ENCODE assay signal across 5 fruit fly cellular contexts in genomic region chr3R:8744198-8744597, dm6.
TF ChIP-seq lines count a peak whose summit lies in the region.

No protein-coding gene starts in this region.

- no peak for TF ChIP-seq CTCF in whole organism, embryonic (GFP tag; optimal IDR thresholded peaks at IDR 0.05; lab: Kevin White, UChicago)

TF ChIP-seq in whole organism, adult, 20 proteins besides CTCF, POLR2A, EP300 and RAD21 (continues in another document):
- no peak for TF ChIP-seq CG11617 (GFP tag; optimal IDR thresholded peaks at IDR 0.05; lab: Kevin White, UChicago)
- TF ChIP-seq Hr96 (GFP tag; optimal IDR thresholded peaks at IDR 0.05; lab: Kevin White, UChicago) = peak; percentile 20
- TF ChIP-seq cic (GFP tag; optimal IDR thresholded peaks at IDR 0.05; lab: Kevin White, UChicago) = no peak
- no peak for TF ChIP-seq tj (GFP tag; optimal IDR thresholded peaks at IDR 0.05; lab: Kevin White, UChicago)
- no peak for TF ChIP-seq toe (GFP tag; optimal IDR thresholded peaks at IDR 0.05; lab: Kevin White, UChicago)
- no peak for TF ChIP-seq CG1620 (GFP tag; optimal IDR thresholded peaks at IDR 0.05; lab: Kevin White, UChicago)
- peak; percentile 3 for TF ChIP-seq Mnt (GFP tag; optimal IDR thresholded peaks at IDR 0.05; lab: Kevin White, UChicago)
- TF ChIP-seq Clk (GFP tag; optimal IDR thresholded peaks at IDR 0.05; lab: Kevin White, UChicago) = no peak
- no peak for TF ChIP-seq cnc (optimal IDR thresholded peaks at IDR 0.05; lab: Kevin White, UChicago)
- no peak for TF ChIP-seq pad (GFP tag; optimal IDR thresholded peaks at IDR 0.05; lab: Kevin White, UChicago)
- TF ChIP-seq ovo (GFP tag; optimal IDR thresholded peaks at IDR 0.05; lab: Kevin White, UChicago) = no peak
- TF ChIP-seq CG7045 (GFP tag; optimal IDR thresholded peaks at IDR 0.05; lab: Kevin White, UChicago) = no peak
- TF ChIP-seq CG12768 (GFP tag; optimal IDR thresholded peaks at IDR 0.05; lab: Kevin White, UChicago) = peak; percentile 22
- TF ChIP-seq CG14711 (tag; optimal IDR thresholded peaks at IDR 0.05; lab: Kevin White, UChicago) = no peak
- TF ChIP-seq bab1 (GFP tag; optimal IDR thresholded peaks at IDR 0.05; lab: Kevin White, UChicago) = peak; percentile 66
- no peak for TF ChIP-seq CG33017 (tag; optimal IDR thresholded peaks at IDR 0.05; lab: Kevin White, UChicago)
- no peak for TF ChIP-seq Crg-1 (GFP tag; optimal IDR thresholded peaks at IDR 0.05; lab: Kevin White, UChicago)
- no peak for TF ChIP-seq kay (GFP tag; lab: Kevin White, UChicago; ENCODE audit: borderline replicate concordance)
- peak; percentile 22 for TF ChIP-seq CG7101 (tag; optimal IDR thresholded peaks at IDR 0.05; lab: Kevin White, UChicago)

TF ChIP-seq in whole organism, embryonic, 481 proteins besides CTCF, POLR2A, EP300 and RAD21 (continues in another document):
- TF ChIP-seq dpn (GFP tag; optimal IDR thresholded peaks at IDR 0.05; lab: Kevin White, UChicago) (peak in 1 of 2 experiments; percentile 50), CG9817 (tag; optimal IDR thresholded peaks at IDR 0.05; lab: Kevin White, UChicago) (peak; percentile 29), CG13424 (tag; optimal IDR thresholded peaks at IDR 0.05; lab: Kevin White, UChicago) (peak; percentile 52), Hr51 (GFP tag; optimal IDR thresholded peaks at IDR 0.05; lab: Kevin White, UChicago) (peak; percentile 10 to 65), CG30431 (GFP tag; optimal IDR thresholded peaks at IDR 0.05; lab: Kevin White, UChicago) (peak; percentile 22), CoRest (tag; optimal IDR thresholded peaks at IDR 0.05; lab: Kevin White, UChicago) (peak; percentile 52), CG18599 (GFP tag; optimal IDR thresholded peaks at IDR 0.05; lab: Kevin White, UChicago) (peak; percentile 49), Awh (GFP tag; IDR thresholded peaks at IDR 0.05; lab: Robert Waterston, UW) (0 out of 2 replicates have a peak, but pooled peaks have one; percentile 62), odd (GFP tag; optimal IDR thresholded peaks at IDR 0.05; lab: Kevin White, UChicago) (peak; percentile 14), gcm2 (GFP tag; optimal IDR thresholded peaks at IDR 0.05; lab: Kevin White, UChicago) (peak; percentile 24), H15 (GFP tag; IDR thresholded peaks at IDR 0.05; lab: Robert Waterston, UW) (0 out of 3 replicates have a peak, but pooled peaks have one; percentile 21), row (GFP tag; IDR thresholded peaks at IDR 0.05; lab: Robert Waterston, UW) (peak; percentile 85), CG10366 (GFP tag; IDR thresholded peaks at IDR 0.05; lab: Robert Waterston, UW) (peak; percentile 45), CG12769 (tag; optimal IDR thresholded peaks at IDR 0.05; lab: Kevin White, UChicago) (peak; percentile 32), Meics (GFP tag; optimal IDR thresholded peaks at IDR 0.05; lab: Kevin White, UChicago) (peak; percentile 35), CG2678 (tag; optimal IDR thresholded peaks at IDR 0.05; lab: Kevin White, UChicago) (peak; percentile 57), HHEX (GFP tag; optimal IDR thresholded peaks at IDR 0.05; lab: Kevin White, UChicago) (peak; percentile 10), sug (tag; optimal IDR thresholded peaks at IDR 0.05; lab: Kevin White, UChicago) (peak; percentile 50)

TF ChIP-seq in whole organism, prepupa, 60 proteins besides CTCF, POLR2A, EP300 and RAD21 (continues in another document):
- TF ChIP-seq CG3919 (GFP tag; optimal IDR thresholded peaks at IDR 0.05; lab: Kevin White, UChicago) (peak; percentile 54), Hr4 (GFP tag; optimal IDR thresholded peaks at IDR 0.05; lab: Kevin White, UChicago) (peak; percentile 50), lz (GFP tag; optimal IDR thresholded peaks at IDR 0.05; lab: Kevin White, UChicago) (peak; percentile 51), salr (GFP tag; optimal IDR thresholded peaks at IDR 0.05; lab: Kevin White, UChicago) (no peak), fd85E (GFP tag; optimal IDR thresholded peaks at IDR 0.05; lab: Kevin White, UChicago) (no peak), CG11294 (GFP tag; IDR thresholded peaks at IDR 0.05; lab: Robert Waterston, UW) (peak; percentile 38; the same call in 1 of the 2 replicates), CG1621 (tag; optimal IDR thresholded peaks at IDR 0.05; lab: Kevin White, UChicago) (no peak), Ets21C (GFP tag; optimal IDR thresholded peaks at IDR 0.05; lab: Kevin White, UChicago) (peak; percentile 35), topi (GFP tag; optimal IDR thresholded peaks at IDR 0.05; lab: Kevin White, UChicago) (peak; percentile 40), CG4318 (GFP tag; optimal IDR thresholded peaks at IDR 0.05; lab: Kevin White, UChicago) (no peak), eg (GFP tag; IDR thresholded peaks at IDR 0.05; lab: Robert Waterston, UW) (peak; percentile 72; the same call in 2 of the 3 replicates), CG9139 (GFP tag; optimal IDR thresholded peaks at IDR 0.05; lab: Kevin White, UChicago) (no peak), net (GFP tag; optimal IDR thresholded peaks at IDR 0.05; lab: Kevin White, UChicago) (peak; percentile 18), ss (GFP tag; optimal IDR thresholded peaks at IDR 0.05; lab: Kevin White, UChicago) (no peak), CG6163 (GFP tag; IDR thresholded peaks at IDR 0.05; lab: Robert Waterston, UW) (peak; percentile 70), fd59A (GFP tag; optimal IDR thresholded peaks at IDR 0.05; lab: Kevin White, UChicago) (no peak), CG6792 (GFP tag; optimal IDR thresholded peaks at IDR 0.05; lab: Kevin White, UChicago) (peak; percentile 59), Eip93F (GFP tag; optimal IDR thresholded peaks at IDR 0.05; lab: Kevin White, UChicago) (no peak), CG15336 (GFP tag; IDR thresholded peaks at IDR 0.05; lab: Robert Waterston, UW) (peak; percentile 63)

TF ChIP-seq in whole organism, pupa, 21 proteins besides CTCF, POLR2A, EP300 and RAD21:
- TF ChIP-seq CG17806 (tag; optimal IDR thresholded peaks at IDR 0.05; lab: Kevin White, UChicago) (peak; percentile 48), Ets98B (GFP tag; IDR thresholded peaks at IDR 0.05; lab: Robert Waterston, UW) (peak; percentile 35; the same call in 1 of the 2 replicates), CG8301 (tag; optimal IDR thresholded peaks at IDR 0.05; lab: Kevin White, UChicago) (peak; percentile 30), EcR (GFP tag; optimal IDR thresholded peaks at IDR 0.05; lab: Kevin White, UChicago) (no peak), CG13204 (GFP tag; optimal IDR thresholded peaks at IDR 0.05; lab: Kevin White, UChicago) (no peak), CG14655 (GFP tag; optimal IDR thresholded peaks at IDR 0.05; lab: Kevin White, UChicago) (peak; percentile 44), CG9948 (tag; optimal IDR thresholded peaks at IDR 0.05; lab: Kevin White, UChicago) (peak; percentile 34), Snoo (tag; optimal IDR thresholded peaks at IDR 0.05; lab: Kevin White, UChicago) (peak; percentile 46), Pif1B (GFP tag; optimal IDR thresholded peaks at IDR 0.05; lab: Kevin White, UChicago) (peak; percentile 61), Pif1A (GFP tag; optimal IDR thresholded peaks at IDR 0.05; lab: Kevin White, UChicago) (peak; percentile 75), rn (GFP tag; IDR thresholded peaks at IDR 0.05; lab: Robert Waterston, UW) (no peak), fd96Ca (GFP tag; IDR thresholded peaks at IDR 0.05; lab: Robert Waterston, UW) (peak; percentile 74), CG34367 (tag; optimal IDR thresholded peaks at IDR 0.05; lab: Kevin White, UChicago) (no peak), CG12605 (GFP tag; IDR thresholded peaks at IDR 0.05; lab: Robert Waterston, UW) (0 out of 2 replicates have a peak, but pooled peaks have one; percentile 19), gl (tag; optimal IDR thresholded peaks at IDR 0.05; lab: Kevin White, UChicago) (no peak), CG4496 (GFP tag; IDR thresholded peaks at IDR 0.05; lab: Robert Waterston, UW) (peak; percentile 24; the same call in 1 of the 3 replicates), CG15710 (tag; optimal IDR thresholded peaks at IDR 0.05; lab: Kevin White, UChicago) (peak; percentile 21), CG8159 (tag; optimal IDR thresholded peaks at IDR 0.05; lab: Kevin White, UChicago) (peak; percentile 10)

TF ChIP-seq in whole organism, wandering third instar larva, 38 proteins besides CTCF, POLR2A, EP300 and RAD21 (continues in another document):
- TF ChIP-seq OdsH (GFP tag; optimal IDR thresholded peaks at IDR 0.05; lab: Kevin White, UChicago) (peak; percentile 46), Hr83 (GFP tag; optimal IDR thresholded peaks at IDR 0.05; lab: Kevin White, UChicago; ENCODE audit: poor library complexity, severe bottlenecking) (no peak), Myc (optimal IDR thresholded peaks at IDR 0.05; lab: Kevin White, UChicago) (no peak), tai (GFP tag; optimal IDR thresholded peaks at IDR 0.05; lab: Kevin White, UChicago) (peak; percentile 54), dl (GFP tag; optimal IDR thresholded peaks at IDR 0.05; lab: Kevin White, UChicago; ENCODE audit: insufficient read depth in 1 of 2, partially characterized antibody in 2 of 2) (no peak), Rel (GFP tag; optimal IDR thresholded peaks at IDR 0.05; lab: Kevin White, UChicago) (no peak), Rel (tag; optimal IDR thresholded peaks at IDR 0.05; lab: Kevin White, UChicago) (no peak), Dif (GFP tag; optimal IDR thresholded peaks at IDR 0.05; lab: Kevin White, UChicago; ENCODE audit: partially characterized antibody) (no peak), CG32264 (GFP tag; optimal IDR thresholded peaks at IDR 0.05; lab: Kevin White, UChicago) (no peak), CrebA (GFP tag; optimal IDR thresholded peaks at IDR 0.05; lab: Kevin White, UChicago; ENCODE audit: borderline replicate concordance) (no peak), Vsx2 (GFP tag; optimal IDR thresholded peaks at IDR 0.05; lab: Kevin White, UChicago; ENCODE audit: partially characterized antibody) (no peak), psq (GFP tag; optimal IDR thresholded peaks at IDR 0.05; lab: Kevin White, UChicago) (peak; percentile 12), h (GFP tag; optimal IDR thresholded peaks at IDR 0.05; lab: Kevin White, UChicago) (peak; percentile 60), usp (GFP tag; optimal IDR thresholded peaks at IDR 0.05; lab: Kevin White, UChicago) (no peak), Abd-B (GFP tag; optimal IDR thresholded peaks at IDR 0.05; lab: Kevin White, UChicago) (no peak), Jra (GFP tag; optimal IDR thresholded peaks at IDR 0.05; lab: Kevin White, UChicago) (no peak), Hr78 (GFP tag; optimal IDR thresholded peaks at IDR 0.05; lab: Kevin White, UChicago) (no peak), HLH106 (tag; optimal IDR thresholded peaks at IDR 0.05; lab: Kevin White, UChicago) (peak; percentile 52), ey (GFP tag; optimal IDR thresholded peaks at IDR 0.05; lab: Kevin White, UChicago) (peak; percentile 65), Hnf4 (GFP tag; optimal IDR thresholded peaks at IDR 0.05; lab: Kevin White, UChicago) (peak; percentile 54), fru (GFP tag; optimal IDR thresholded peaks at IDR 0.05; lab: Kevin White, UChicago) (peak; percentile 47), brk (GFP tag; optimal IDR thresholded peaks at IDR 0.05; lab: Kevin White, UChicago) (no peak), br (GFP tag; optimal IDR thresholded peaks at IDR 0.05; lab: Kevin White, UChicago) (peak; percentile 42), rgr (GFP tag; optimal IDR thresholded peaks at IDR 0.05; lab: Kevin White, UChicago) (peak; percentile 50), lola (GFP tag; optimal IDR thresholded peaks at IDR 0.05; lab: Kevin White, UChicago) (no peak)
